Worm (Caenorhabditis elegans): ENCODE data around the gene nhl-3.
"Not testable (repeated sequence)": the region's sequence is repeated elsewhere in the genome, so short reads cannot be mapped to it uniquely, and the experiment has no call there.

The nhl-3 gene

ce11 chrII:614701-615100 is 12.8 kb upstream of the nhl-3 start:
- no peak for TF ChIP-seq elt-1 (tag; optimal IDR thresholded peaks at IDR 0.05; ENCODE audit: borderline replicate concordance, insufficient read depth)
- TF ChIP-seq sptf-1 (tag; optimal IDR thresholded peaks at IDR 0.05): no peak
- TF ChIP-seq nhr-2 (tag; optimal IDR thresholded peaks at IDR 0.05): no peak
- no peak for TF ChIP-seq mab-5 (tag; optimal IDR thresholded peaks at IDR 0.05)
- TF ChIP-seq hlh-1 (tag; optimal IDR thresholded peaks at IDR 0.05): no peak
- no peak for TF ChIP-seq elt-3 (tag; optimal IDR thresholded peaks at IDR 0.05)
- TF ChIP-seq unc-62 (GFP tag; optimal IDR thresholded peaks at IDR 0.05): no peak
- TF ChIP-seq pha-4 (tag; optimal IDR thresholded peaks at IDR 0.05): no peak
- no peak for TF ChIP-seq ceh-43 (GFP tag; optimal IDR thresholded peaks at IDR 0.05)
- no peak for TF ChIP-seq flh-1 (GFP tag; optimal IDR thresholded peaks at IDR 0.05)
- TF ChIP-seq ces-1 (GFP tag; optimal IDR thresholded peaks at IDR 0.05): no peak
- TF ChIP-seq mep-1 (tag; optimal IDR thresholded peaks at IDR 0.05): no peak
- TF ChIP-seq lsy-2 (tag; optimal IDR thresholded peaks at IDR 0.05): no peak
- TF ChIP-seq mls-2 (tag; optimal IDR thresholded peaks at IDR 0.05): no peak
- no peak for TF ChIP-seq unc-120 (tag; optimal IDR thresholded peaks at IDR 0.05; ENCODE audit: poor library complexity, severe bottlenecking)

- not testable (repeated sequence) for TF ChIP-seq tbx-8 (GFP tag; optimal IDR thresholded peaks at IDR 0.05); zip-8 (tag; optimal IDR thresholded peaks at IDR 0.05); hlh-1 (tag; optimal IDR thresholded peaks at IDR 0.05)
Observed at ce11 chrII:612361-612760, 10.4 kb upstream of the nhl-3 start, which contains the start of gene clec-118. TSS of gene clec-118 (minus strand) at chrII:612461.

- TF ChIP-seq nhr-76 (tag; optimal IDR thresholded peaks at IDR 0.05) (no peak), flh-1 (GFP tag; optimal IDR thresholded peaks at IDR 0.05) (no peak), ceh-83 (GFP tag; optimal IDR thresholded peaks at IDR 0.05) (no peak), lin-32 (GFP tag; optimal IDR thresholded peaks at IDR 0.05) (no peak), bed-3 (GFP tag; optimal IDR thresholded peaks at IDR 0.05) (no peak), tbx-8 (GFP tag; optimal IDR thresholded peaks at IDR 0.05) (no peak), mep-1 (tag; optimal IDR thresholded peaks at IDR 0.05) (no peak), lsy-2 (tag; optimal IDR thresholded peaks at IDR 0.05) (no peak), nhr-2 (tag; optimal IDR thresholded peaks at IDR 0.05) (no peak), unc-62 (GFP tag; optimal IDR thresholded peaks at IDR 0.05) (no peak), mls-2 (tag; optimal IDR thresholded peaks at IDR 0.05) (no peak), lin-13 (tag; optimal IDR thresholded peaks at IDR 0.05) (no peak), ham-2 (GFP tag; optimal IDR thresholded peaks at IDR 0.05) (no peak), mab-5 (tag; optimal IDR thresholded peaks at IDR 0.05) (no peak), nhr-12 (tag; optimal IDR thresholded peaks at IDR 0.05) (no peak), nhr-237 (tag; optimal IDR thresholded peaks at IDR 0.05) (no peak)
Observed at ce11 chrII:608757-609156, 6.8 kb upstream of the nhl-3 start, which contains the start of gene W04H10.1. TSS of gene W04H10.1 (plus strand) at chrII:609057.

ce11 chrII:608341-608740 is 6.4 kb upstream of the nhl-3 start, which contains the start of gene W04H10.6:
TSS of gene W04H10.6 (minus strand) at chrII:608441.
- TF ChIP-seq mls-2 (tag; optimal IDR thresholded peaks at IDR 0.05) (no peak), snpc-4 (tag; optimal IDR thresholded peaks at IDR 0.05) (no peak), nhr-12 (tag; optimal IDR thresholded peaks at IDR 0.05) (no peak)

- TF ChIP-seq hlh-1 (tag; optimal IDR thresholded peaks at IDR 0.05): peak; percentile 66
- no peak for TF ChIP-seq nhr-28 (tag; optimal IDR thresholded peaks at IDR 0.05)
Observed at ce11 chrII:606033-606432, 4.1 kb upstream of the nhl-3 start, which contains the start of gene W04H10.5. TSS of gene W04H10.5 (plus strand) at chrII:606333.

ce11 chrII:605267-605666 is 3.3 kb upstream of the nhl-3 start, which contains the start of gene W04H10.2:
TSS of gene W04H10.2 (plus strand) at chrII:605567.
- TF ChIP-seq cnd-1 (tag; optimal IDR thresholded peaks at IDR 0.05) (no peak), lin-32 (GFP tag; optimal IDR thresholded peaks at IDR 0.05) (no peak), nhr-12 (tag; optimal IDR thresholded peaks at IDR 0.05) (no peak), unc-62 (GFP tag; optimal IDR thresholded peaks at IDR 0.05) (no peak), drap-1 (GFP tag; optimal IDR thresholded peaks at IDR 0.05) (no peak), ceh-83 (GFP tag; optimal IDR thresholded peaks at IDR 0.05) (no peak), nhr-76 (tag; optimal IDR thresholded peaks at IDR 0.05) (no peak), mab-5 (tag; optimal IDR thresholded peaks at IDR 0.05) (no peak), ham-2 (GFP tag; optimal IDR thresholded peaks at IDR 0.05) (no peak), snpc-4 (tag; optimal IDR thresholded peaks at IDR 0.05) (no peak), lsy-2 (tag; optimal IDR thresholded peaks at IDR 0.05) (no peak), sem-2 (GFP tag; optimal IDR thresholded peaks at IDR 0.05) (no peak), nhr-28 (tag; optimal IDR thresholded peaks at IDR 0.05) (no peak), ztf-11 (tag; optimal IDR thresholded peaks at IDR 0.05) (no peak), hlh-1 (tag; optimal IDR thresholded peaks at IDR 0.05) (no peak), mep-1 (tag; optimal IDR thresholded peaks at IDR 0.05) (no peak), ces-1 (GFP tag; optimal IDR thresholded peaks at IDR 0.05) (no peak)

All from whole organism, mixed stage, embryonic.